ENCODE assay signal across 1 fruit fly cellular context in genomic region chrX:13088025-13088805, dm6.
TF ChIP-seq lines count a peak whose summit lies in the region.

No protein-coding gene starts in this region.

TF ChIP-seq in whole organism, embryonic, 481 proteins besides CTCF, POLR2A, EP300 and RAD21 (continued from another document):
- TF ChIP-seq h (optimal IDR thresholded peaks at IDR 0.05; lab: Kevin White, UChicago) = no peak
- no peak for TF ChIP-seq shn (GFP tag; optimal IDR thresholded peaks at IDR 0.05; lab: Kevin White, UChicago)
- TF ChIP-seq D19A (tag; optimal IDR thresholded peaks at IDR 0.05; lab: Kevin White, UChicago) = no peak
- TF ChIP-seq MTF-1 (GFP tag; optimal IDR thresholded peaks at IDR 0.05; lab: Kevin White, UChicago; ENCODE audit: borderline replicate concordance) = no peak
- TF ChIP-seq kah (GFP tag; optimal IDR thresholded peaks at IDR 0.05; lab: Kevin White, UChicago) = no peak
- no peak for TF ChIP-seq Opbp (GFP tag; IDR thresholded peaks at IDR 0.05; lab: Robert Waterston, UW; ENCODE audit: partially characterized antibody)
- TF ChIP-seq ash1 (GFP tag; optimal IDR thresholded peaks at IDR 0.05; lab: Kevin White, UChicago) = no peak
- TF ChIP-seq Antp (GFP tag; optimal IDR thresholded peaks at IDR 0.05; lab: Kevin White, UChicago) = no peak
- TF ChIP-seq CG6175 (GFP tag; IDR thresholded peaks at IDR 0.05; lab: Robert Waterston, UW) = no peak
- no peak for TF ChIP-seq CG3163 (GFP tag; optimal IDR thresholded peaks at IDR 0.05; lab: Kevin White, UChicago)
- TF ChIP-seq Optix (GFP tag; IDR thresholded peaks at IDR 0.05; lab: Robert Waterston, UW) = no peak
- TF ChIP-seq Chrac-16 (GFP tag; optimal IDR thresholded peaks at IDR 0.05; lab: Kevin White, UChicago) = no peak
- no peak for TF ChIP-seq zen2 (GFP tag; IDR thresholded peaks at IDR 0.05; lab: Robert Waterston, UW; ENCODE audit: partially characterized antibody)
- TF ChIP-seq CG2120 (GFP tag; optimal IDR thresholded peaks at IDR 0.05; lab: Kevin White, UChicago) = peak; percentile 44
- TF ChIP-seq CG14710 (tag; optimal IDR thresholded peaks at IDR 0.05; lab: Kevin White, UChicago) = no peak
- TF ChIP-seq eyg (GFP tag; optimal IDR thresholded peaks at IDR 0.05; lab: Kevin White, UChicago) = no peak
- no peak; the same call in 1 of the 2 replicates for TF ChIP-seq bbx (GFP tag; IDR thresholded peaks at IDR 0.05; lab: Robert Waterston, UW; ENCODE audit: partially characterized antibody)
- no peak for TF ChIP-seq CG8089 (GFP tag; optimal IDR thresholded peaks at IDR 0.05; lab: Kevin White, UChicago)
- no peak for TF ChIP-seq Ets97D (GFP tag; optimal IDR thresholded peaks at IDR 0.05; lab: Kevin White, UChicago)
- no peak for TF ChIP-seq CG12744 (GFP tag; optimal IDR thresholded peaks at IDR 0.05; lab: Kevin White, UChicago)
- no peak for TF ChIP-seq Neu2 (GFP tag; optimal IDR thresholded peaks at IDR 0.05; lab: Kevin White, UChicago; ENCODE audit: borderline replicate concordance)
- TF ChIP-seq CG4404 (GFP tag; IDR thresholded peaks at IDR 0.05; lab: Robert Waterston, UW) = no peak
- TF ChIP-seq ssp (GFP tag; IDR thresholded peaks at IDR 0.05; lab: Robert Waterston, UW) = no peak
- TF ChIP-seq CG6765 (GFP tag; optimal IDR thresholded peaks at IDR 0.05; lab: Kevin White, UChicago) = no peak
- no peak for TF ChIP-seq Spps (tag; optimal IDR thresholded peaks at IDR 0.05; lab: Kevin White, UChicago)
- TF ChIP-seq CG12299 (tag; optimal IDR thresholded peaks at IDR 0.05; lab: Kevin White, UChicago) = no peak
- no peak for TF ChIP-seq cas (GFP tag; IDR thresholded peaks at IDR 0.05; lab: Robert Waterston, UW)
- no peak for TF ChIP-seq lmd (GFP tag; IDR thresholded peaks at IDR 0.05; lab: Robert Waterston, UW)
- no peak for TF ChIP-seq CG11085 (GFP tag; IDR thresholded peaks at IDR 0.05; lab: Robert Waterston, UW)
- TF ChIP-seq CG7928 (GFP tag; optimal IDR thresholded peaks at IDR 0.05; lab: Kevin White, UChicago) = no peak
- TF ChIP-seq sr (GFP tag; IDR thresholded peaks at IDR 0.05; lab: Robert Waterston, UW) = no peak
- no peak for TF ChIP-seq stc (GFP tag; IDR thresholded peaks at IDR 0.05; lab: Robert Waterston, UW)
- TF ChIP-seq kni (GFP tag; optimal IDR thresholded peaks at IDR 0.05; lab: Kevin White, UChicago) = peak; percentile 78
- 0 out of 2 replicates have a peak, but pooled peaks have one; percentile 48 for TF ChIP-seq chm (GFP tag; IDR thresholded peaks at IDR 0.05; lab: Robert Waterston, UW)
- TF ChIP-seq Camta (GFP tag; optimal IDR thresholded peaks at IDR 0.05; lab: Kevin White, UChicago) = no peak
- TF ChIP-seq CG14050 (GFP tag; IDR thresholded peaks at IDR 0.05; lab: Robert Waterston, UW) = no peak
- TF ChIP-seq HLH3B (GFP tag; IDR thresholded peaks at IDR 0.05; lab: Robert Waterston, UW) = 0 out of 2 replicates have a peak, but pooled peaks have one; percentile 4
- no peak for TF ChIP-seq Fer2 (tag; optimal IDR thresholded peaks at IDR 0.05; lab: Kevin White, UChicago)
- no peak for TF ChIP-seq CG43689 (GFP tag; IDR thresholded peaks at IDR 0.05; lab: Robert Waterston, UW)
- TF ChIP-seq ems (GFP tag; optimal IDR thresholded peaks at IDR 0.05; lab: Kevin White, UChicago) = no peak
- no peak; the same call in 2 of the 3 replicates for TF ChIP-seq CG2199 (GFP tag; IDR thresholded peaks at IDR 0.05; lab: Robert Waterston, UW)
- TF ChIP-seq pita (GFP tag; optimal IDR thresholded peaks at IDR 0.05; lab: Kevin White, UChicago) = no peak
- TF ChIP-seq CG15479 (GFP tag; optimal IDR thresholded peaks at IDR 0.05; lab: Kevin White, UChicago) = no peak
- TF ChIP-seq CG1647 (GFP tag; optimal IDR thresholded peaks at IDR 0.05; lab: Kevin White, UChicago) = no peak
- TF ChIP-seq ac (GFP tag; optimal IDR thresholded peaks at IDR 0.05; lab: Kevin White, UChicago) = no peak
- TF ChIP-seq wor (GFP tag; IDR thresholded peaks at IDR 0.05; lab: Robert Waterston, UW) = no peak
- no peak for TF ChIP-seq CG14667 (GFP tag; IDR thresholded peaks at IDR 0.05; lab: Robert Waterston, UW)
- TF ChIP-seq Dbx (GFP tag; IDR thresholded peaks at IDR 0.05; lab: Robert Waterston, UW) = no peak
- peak; percentile 34 for TF ChIP-seq CG7556 (GFP tag; optimal IDR thresholded peaks at IDR 0.05; lab: Kevin White, UChicago)
- no peak for TF ChIP-seq Mes4 (GFP tag; optimal IDR thresholded peaks at IDR 0.05; lab: Kevin White, UChicago)
- no peak for TF ChIP-seq psq (GFP tag; optimal IDR thresholded peaks at IDR 0.05; lab: Kevin White, UChicago)
- TF ChIP-seq pfk (GFP tag; optimal IDR thresholded peaks at IDR 0.05; lab: Kevin White, UChicago) = no peak
- no peak for TF ChIP-seq CG5953 (GFP tag; IDR thresholded peaks at IDR 0.05; lab: Robert Waterston, UW)
- no peak for TF ChIP-seq sim (GFP tag; IDR thresholded peaks at IDR 0.05; lab: Robert Waterston, UW)
- TF ChIP-seq hkb (optimal IDR thresholded peaks at IDR 0.05; lab: Kevin White, UChicago) = no peak
- TF ChIP-seq hkb (GFP tag; IDR thresholded peaks at IDR 0.05; lab: Robert Waterston, UW) = peak; percentile 21; the same call in 1 of the 2 replicates
- no peak for TF ChIP-seq CG6854 (GFP tag; optimal IDR thresholded peaks at IDR 0.05; lab: Kevin White, UChicago)
- TF ChIP-seq mirr (GFP tag; optimal IDR thresholded peaks at IDR 0.05; lab: Kevin White, UChicago) = peak; percentile 17
- TF ChIP-seq klu (GFP tag; IDR thresholded peaks at IDR 0.05; lab: Robert Waterston, UW) = no peak
- TF ChIP-seq Scr (GFP tag; IDR thresholded peaks at IDR 0.05; lab: Robert Waterston, UW; ENCODE audit: partially characterized antibody) = no peak
- no peak for TF ChIP-seq CG31224 (GFP tag; IDR thresholded peaks at IDR 0.05; lab: Robert Waterston, UW)
- TF ChIP-seq CG14965 (GFP tag; optimal IDR thresholded peaks at IDR 0.05; lab: Kevin White, UChicago; ENCODE audit: borderline replicate concordance) = no peak
- TF ChIP-seq dmrt99B (tag; optimal IDR thresholded peaks at IDR 0.05; lab: Kevin White, UChicago) = peak; percentile 59
- TF ChIP-seq MBD-R2 (GFP tag; IDR thresholded peaks at IDR 0.05; lab: Robert Waterston, UW) = no peak
- no peak for TF ChIP-seq E2f2 (GFP tag; IDR thresholded peaks at IDR 0.05; lab: Robert Waterston, UW)
- peak; percentile 62 for TF ChIP-seq onecut (GFP tag; IDR thresholded peaks at IDR 0.05; lab: Robert Waterston, UW)
- TF ChIP-seq Gug (GFP tag; IDR thresholded peaks at IDR 0.05; lab: Robert Waterston, UW) = no peak
- TF ChIP-seq ewg (GFP tag; optimal IDR thresholded peaks at IDR 0.05; lab: Kevin White, UChicago) = no peak
- TF ChIP-seq schlank (tag; optimal IDR thresholded peaks at IDR 0.05; lab: Kevin White, UChicago) = no peak
- TF ChIP-seq sima (GFP tag; optimal IDR thresholded peaks at IDR 0.05; lab: Kevin White, UChicago) = no peak
- no peak for TF ChIP-seq Bgb (GFP tag; IDR thresholded peaks at IDR 0.05; lab: Robert Waterston, UW; ENCODE audit: partially characterized antibody)
- no peak for TF ChIP-seq CG9932 (GFP tag; IDR thresholded peaks at IDR 0.05; lab: Robert Waterston, UW)
- no peak for TF ChIP-seq Hr3 (GFP tag; optimal IDR thresholded peaks at IDR 0.05; lab: Kevin White, UChicago)
- no peak for TF ChIP-seq Mad (GFP tag; optimal IDR thresholded peaks at IDR 0.05; lab: Kevin White, UChicago)
- TF ChIP-seq CG4424 (GFP tag; optimal IDR thresholded peaks at IDR 0.05; lab: Kevin White, UChicago) = peak; percentile 25
- no peak for TF ChIP-seq dan (GFP tag; IDR thresholded peaks at IDR 0.05; lab: Robert Waterston, UW)
- peak; percentile 92 for TF ChIP-seq crol (GFP tag; IDR thresholded peaks at IDR 0.05; lab: Robert Waterston, UW)
- TF ChIP-seq da (GFP tag; optimal IDR thresholded peaks at IDR 0.05; lab: Kevin White, UChicago) = no peak
- TF ChIP-seq D19B (GFP tag; optimal IDR thresholded peaks at IDR 0.05; lab: Kevin White, UChicago) = peak; percentile 30
- TF ChIP-seq gcm2 (GFP tag; optimal IDR thresholded peaks at IDR 0.05; lab: Kevin White, UChicago) = no peak
- TF ChIP-seq CG7357 (GFP tag; IDR thresholded peaks at IDR 0.05; lab: Robert Waterston, UW) = no peak
- peak; percentile 14 for TF ChIP-seq Hmr (GFP tag; optimal IDR thresholded peaks at IDR 0.05; lab: Kevin White, UChicago)
- TF ChIP-seq repo (GFP tag; optimal IDR thresholded peaks at IDR 0.05; lab: Kevin White, UChicago) = no peak
- no peak for TF ChIP-seq bigmax (GFP tag; optimal IDR thresholded peaks at IDR 0.05; lab: Kevin White, UChicago)
- peak; percentile 61 for TF ChIP-seq cg (GFP tag; optimal IDR thresholded peaks at IDR 0.05; lab: Kevin White, UChicago)
- no peak for TF ChIP-seq Sin3A (optimal IDR thresholded peaks at IDR 0.05; lab: Kevin White, UChicago)
- peak; percentile 39; the same call in 1 of the 3 replicates for TF ChIP-seq CG17361 (GFP tag; IDR thresholded peaks at IDR 0.05; lab: Robert Waterston, UW)
- peak; percentile 73 for TF ChIP-seq CG12769 (tag; optimal IDR thresholded peaks at IDR 0.05; lab: Kevin White, UChicago)
- peak; percentile 30; the same call in 2 of the 3 replicates for TF ChIP-seq dysf (GFP tag; IDR thresholded peaks at IDR 0.05; lab: Robert Waterston, UW)
- no peak for TF ChIP-seq hth (optimal IDR thresholded peaks at IDR 0.05; lab: Kevin White, UChicago)
- no peak for TF ChIP-seq slp2 (GFP tag; optimal IDR thresholded peaks at IDR 0.05; lab: Kevin White, UChicago)
- no peak for TF ChIP-seq CG17385 (GFP tag; optimal IDR thresholded peaks at IDR 0.05; lab: Kevin White, UChicago)
- peak; percentile 1 for TF ChIP-seq CG15696 (tag; optimal IDR thresholded peaks at IDR 0.05; lab: Kevin White, UChicago)
- TF ChIP-seq sob (GFP tag; IDR thresholded peaks at IDR 0.05; lab: Robert Waterston, UW) = no peak
- TF ChIP-seq wdn (GFP tag; IDR thresholded peaks at IDR 0.05; lab: Robert Waterston, UW) = no peak
- TF ChIP-seq MESR4 (GFP tag; optimal IDR thresholded peaks at IDR 0.05; lab: Kevin White, UChicago) = no peak
- no peak for TF ChIP-seq pzg (GFP tag; optimal IDR thresholded peaks at IDR 0.05; lab: Kevin White, UChicago)
- no peak for TF ChIP-seq gt (GFP tag; IDR thresholded peaks at IDR 0.05; lab: Robert Waterston, UW)
- no peak for TF ChIP-seq CG15011 (GFP tag; optimal IDR thresholded peaks at IDR 0.05; lab: Kevin White, UChicago)
- no peak for TF ChIP-seq CG2889 (GFP tag; IDR thresholded peaks at IDR 0.05; lab: Robert Waterston, UW)
- TF ChIP-seq CG7987 (GFP tag; optimal IDR thresholded peaks at IDR 0.05; lab: Kevin White, UChicago) = no peak
- peak; percentile 27 for TF ChIP-seq jumu (GFP tag; optimal IDR thresholded peaks at IDR 0.05; lab: Kevin White, UChicago)
- no peak for TF ChIP-seq slou (GFP tag; optimal IDR thresholded peaks at IDR 0.05; lab: Kevin White, UChicago)
- TF ChIP-seq Rx (GFP tag; IDR thresholded peaks at IDR 0.05; lab: Robert Waterston, UW) = no peak
- no peak for TF ChIP-seq CG16813 (GFP tag; IDR thresholded peaks at IDR 0.05; lab: Robert Waterston, UW; ENCODE audit: partially characterized antibody)
- TF ChIP-seq CG14014 (GFP tag; IDR thresholded peaks at IDR 0.05; lab: Robert Waterston, UW) = peak; percentile 14; the same call in 1 of the 2 replicates
- no peak for TF ChIP-seq pum (GFP tag; optimal IDR thresholded peaks at IDR 0.05; lab: Kevin White, UChicago)
- no peak for TF ChIP-seq amos (GFP tag; IDR thresholded peaks at IDR 0.05; lab: Robert Waterston, UW; ENCODE audit: partially characterized antibody)
- no peak for TF ChIP-seq Ptx1 (GFP tag; IDR thresholded peaks at IDR 0.05; lab: Robert Waterston, UW)
- TF ChIP-seq B-H2 (GFP tag; optimal IDR thresholded peaks at IDR 0.05; lab: Kevin White, UChicago) = no peak
- TF ChIP-seq NK7.1 (GFP tag; optimal IDR thresholded peaks at IDR 0.05; lab: Kevin White, UChicago) = no peak
- TF ChIP-seq CG34422 (GFP tag; IDR thresholded peaks at IDR 0.05; lab: Robert Waterston, UW) = peak; percentile 47; the same call in 1 of the 3 replicates
- no peak for TF ChIP-seq Nf-YA (GFP tag; IDR thresholded peaks at IDR 0.05; lab: Robert Waterston, UW)
- TF ChIP-seq NFAT (GFP tag; IDR thresholded peaks at IDR 0.05; lab: Robert Waterston, UW) = no peak
- TF ChIP-seq pan (optimal IDR thresholded peaks at IDR 0.05; lab: Kevin White, UChicago) = no peak
- peak in 1 of 2 experiments; percentile 6 for TF ChIP-seq pan (GFP tag; optimal IDR thresholded peaks at IDR 0.05 in 1 of 2, IDR thresholded peaks at IDR 0.05 in 1 of 2)
- TF ChIP-seq CG10321 (GFP tag; IDR thresholded peaks at IDR 0.05; lab: Robert Waterston, UW) = no peak
- TF ChIP-seq CG1233 (GFP tag; optimal IDR thresholded peaks at IDR 0.05; lab: Kevin White, UChicago) = no peak
- TF ChIP-seq CG10543 (GFP tag; optimal IDR thresholded peaks at IDR 0.05; lab: Kevin White, UChicago) = peak; percentile 12
- no peak for TF ChIP-seq CG32772 (GFP tag; IDR thresholded peaks at IDR 0.05; lab: Robert Waterston, UW)
- peak; percentile 24 for TF ChIP-seq CG4707 (GFP tag; optimal IDR thresholded peaks at IDR 0.05; lab: Kevin White, UChicago)
- peak; percentile 23 for TF ChIP-seq zf30C (GFP tag; optimal IDR thresholded peaks at IDR 0.05; lab: Kevin White, UChicago)
